Worm (Caenorhabditis elegans): ENCODE data around the gene cytb-5.1.

DNA sequence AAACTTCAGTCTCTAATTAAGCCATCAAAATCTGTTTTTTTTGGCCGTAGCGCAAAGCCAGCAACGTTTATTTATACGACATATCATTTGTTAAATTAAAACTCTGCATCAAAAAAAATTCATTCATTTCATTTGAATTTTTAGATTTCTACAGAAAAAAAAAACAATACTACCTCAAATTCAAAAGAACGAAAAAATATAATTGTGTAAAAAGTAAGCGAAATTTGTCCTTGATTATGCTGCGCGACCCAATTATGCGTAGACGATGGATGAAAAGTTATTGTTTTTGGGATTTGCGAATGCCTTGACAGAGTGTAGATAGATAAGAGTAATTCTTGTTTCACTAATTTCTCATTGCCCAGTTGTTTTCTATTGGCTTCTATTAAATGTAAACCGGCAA, 38.5 kb upstream of the cytb-5.1 start, which contains the start of gene F48F7.3:
- TF ChIP-seq skn-1 (tag; optimal IDR thresholded peaks at IDR 0.05) (no peak), hif-1 (tag; optimal IDR thresholded peaks at IDR 0.05) (no peak), lin-13 (GFP tag; optimal IDR thresholded peaks at IDR 0.05) (no peak), nhr-48 (tag; optimal IDR thresholded peaks at IDR 0.05) (no peak), spr-1 (tag; optimal IDR thresholded peaks at IDR 0.05) (no peak), pqm-1 (tag; optimal IDR thresholded peaks at IDR 0.05) (no peak), F49E8.2 (tag; optimal IDR thresholded peaks at IDR 0.05; ENCODE audit: borderline replicate concordance) (no peak), F37D6.2 (tag; optimal IDR thresholded peaks at IDR 0.05) (no peak), unc-130 (GFP tag; optimal IDR thresholded peaks at IDR 0.05) (no peak), cey-2 (tag; optimal IDR thresholded peaks at IDR 0.05; ENCODE audit: borderline replicate concordance, insufficient read depth) (no peak)

All from whole organism, L4 larva.